Worm (Caenorhabditis elegans) whole organism, late embryonic: Measurements from ENCODE around the gene nhr-134.

Experiments used
- F13H6.1 ChIP-seq: sonication (generic microtip); optimal IDR thresholded peaks from 2 replicates; lab custom pipeline; 2016; ENCODE audit warnings: missing genetic modification characterization, missing compliant biosample characterization
- K02D7.2 ChIP-seq: sonication (generic microtip); optimal IDR thresholded peaks from 2 replicates; lab custom pipeline; 2017; ENCODE audit warnings: mild to moderate bottlenecking, missing genetic modification characterization, missing compliant biosample characterization
- Y22D7AL.16 ChIP-seq: sonication (generic microtip); optimal IDR thresholded peaks from 2 replicates; lab custom pipeline; 2016; ENCODE audit warnings: missing genetic modification characterization, missing compliant biosample characterization
- ahr-1 ChIP-seq: sonication (generic microtip); optimal IDR thresholded peaks from 2 replicates; lab custom pipeline; 2016; ENCODE audit warnings: missing genetic modification characterization, missing compliant biosample characterization
- ceh-18 ChIP-seq: sonication (generic microtip); optimal IDR thresholded peaks from 2 replicates; lab custom pipeline; 2016; ENCODE audit warnings: missing genetic modification characterization, missing compliant biosample characterization
- ceh-19 ChIP-seq: fragments of 200-800 bp; sonication (Bioruptor generic); optimal IDR thresholded peaks from 2 replicates; lab custom pipeline; 2018; ENCODE audit warnings: mild to moderate bottlenecking, missing genetic modification characterization, missing compliant biosample characterization
- ceh-22 ChIP-seq: sonication (generic microtip); optimal IDR thresholded peaks from 2 replicates; lab custom pipeline; 2017; ENCODE audit warnings: missing biosample characterization, missing genetic modification characterization
- ceh-24 ChIP-seq: sonication (generic microtip); optimal IDR thresholded peaks from 2 replicates; lab custom pipeline; 2016; ENCODE audit warnings: mild to moderate bottlenecking, missing genetic modification characterization, missing compliant biosample characterization
- ceh-30 ChIP-seq: fragments of 150-350 bp; optimal IDR thresholded peaks from 2 replicates; lab custom pipeline; 2014; ENCODE audit warnings: missing biosample characterization, missing genetic modification characterization
- ceh-34 ChIP-seq: sonication (generic microtip); optimal IDR thresholded peaks from 2 replicates; lab custom pipeline; 2016; ENCODE audit warnings: mild to moderate bottlenecking, missing genetic modification characterization, missing compliant biosample characterization
- ceh-48 ChIP-seq: sonication (generic microtip); optimal IDR thresholded peaks from 2 replicates; lab custom pipeline; 2016; ENCODE audit warnings: missing genetic modification characterization, inconsistent platforms, missing compliant biosample characterization
- dmd-4 ChIP-seq: sonication (generic microtip); optimal IDR thresholded peaks from 2 replicates; lab custom pipeline; 2016; ENCODE audit warnings: borderline replicate concordance, missing genetic modification characterization, missing compliant biosample characterization
- dve-1 ChIP-seq: sonication (generic microtip); optimal IDR thresholded peaks from 2 replicates; lab custom pipeline; 2017; ENCODE audit warnings: antibody characterized with exemption, mild to moderate bottlenecking, missing genetic modification characterization, missing compliant biosample characterization
- elt-4 ChIP-seq: sonication (generic microtip); optimal IDR thresholded peaks from 2 replicates; lab custom pipeline; 2016; ENCODE audit warnings: missing genetic modification characterization, missing compliant biosample characterization
- eyg-1 ChIP-seq: sonication (generic microtip); optimal IDR thresholded peaks from 2 replicates; lab custom pipeline; 2016; ENCODE audit warnings: missing genotype, missing genetic modification characterization, missing compliant biosample characterization
- fkh-10 ChIP-seq: fragments of 150-350 bp; optimal IDR thresholded peaks from 2 replicates; lab custom pipeline; 2014; ENCODE audit warnings: missing biosample characterization, missing genetic modification reagents, missing genetic modification characterization
- hlh-15 ChIP-seq: sonication (generic microtip); optimal IDR thresholded peaks from 2 replicates; lab custom pipeline; 2016; ENCODE audit warnings: missing genetic modification characterization, missing compliant biosample characterization
- hlh-30 ChIP-seq: sonication (generic microtip); optimal IDR thresholded peaks from 2 replicates; lab custom pipeline; 2017; ENCODE audit warnings: antibody characterized with exemption, missing genetic modification characterization, missing compliant biosample characterization; ENCODE audit not compliant: insufficient read depth
- lim-6 ChIP-seq: sonication (generic microtip); optimal IDR thresholded peaks from 2 replicates; lab custom pipeline; 2016; ENCODE audit warnings: missing genetic modification characterization, missing compliant biosample characterization
- lin-11 ChIP-seq: fragments of 200-800 bp; sonication (Bioruptor generic); optimal IDR thresholded peaks from 2 replicates; lab custom pipeline; 2018; ENCODE audit warnings: mild to moderate bottlenecking, missing genetic modification characterization, missing compliant biosample characterization
- madf-2 ChIP-seq: sonication (generic microtip); optimal IDR thresholded peaks from 2 replicates; lab custom pipeline; 2017; ENCODE audit warnings: missing genetic modification characterization, missing compliant biosample characterization
- nfya-1 ChIP-seq: sonication (generic microtip); optimal IDR thresholded peaks from 2 replicates; lab custom pipeline; 2017; ENCODE audit warnings: missing genetic modification characterization, mild to moderate bottlenecking, missing compliant biosample characterization, antibody characterized with exemption, moderate library complexity
- nhr-232 ChIP-seq: sonication (generic microtip); optimal IDR thresholded peaks from 2 replicates; lab custom pipeline; 2016; ENCODE audit warnings: missing genetic modification characterization, missing compliant biosample characterization
- odd-2 ChIP-seq: sonication (generic microtip); optimal IDR thresholded peaks from 2 replicates; lab custom pipeline; 2017; ENCODE audit warnings: antibody characterized with exemption, mild to moderate bottlenecking, missing genetic modification characterization, missing compliant biosample characterization
- pax-1 ChIP-seq: fragments of 150-350 bp; optimal IDR thresholded peaks from 2 replicates; lab custom pipeline; 2014; ENCODE audit warnings: missing biosample characterization, missing genetic modification characterization
- pha-2 ChIP-seq: sonication (generic microtip); optimal IDR thresholded peaks from 2 replicates; lab custom pipeline; 2017; ENCODE audit warnings: mild to moderate bottlenecking, missing genetic modification characterization, missing compliant biosample characterization
- pha-4 ChIP-seq: fragments of 150-350 bp; optimal IDR thresholded peaks from 2 replicates; lab custom pipeline; 2018; ENCODE audit warnings: missing biosample characterization, missing genetic modification reagents, missing genetic modification characterization
- pqm-1 ChIP-seq: sonication (generic microtip); optimal IDR thresholded peaks from 2 replicates; lab custom pipeline; 2016; ENCODE audit warnings: missing genetic modification characterization, missing compliant biosample characterization
- ref-2 ChIP-seq: sonication (generic microtip); optimal IDR thresholded peaks from 2 replicates; lab custom pipeline; 2016; ENCODE audit warnings: missing genetic modification characterization, missing compliant biosample characterization
- syd-9 ChIP-seq: sonication (generic microtip); optimal IDR thresholded peaks from 2 replicates; lab custom pipeline; 2016; ENCODE audit warnings: mild to moderate bottlenecking, missing genetic modification characterization, moderate library complexity, missing compliant biosample characterization
- tbx-2 ChIP-seq: sonication (generic microtip); optimal IDR thresholded peaks from 2 replicates; lab custom pipeline; 2016; ENCODE audit warnings: missing genetic modification characterization, missing compliant biosample characterization
- tbx-7 ChIP-seq: sonication (generic microtip); optimal IDR thresholded peaks from 2 replicates; lab custom pipeline; 2016; ENCODE audit warnings: missing genotype, missing genetic modification characterization, missing compliant biosample characterization
- unc-55 ChIP-seq: sonication (generic microtip); optimal IDR thresholded peaks from 2 replicates; lab custom pipeline; 2017; ENCODE audit warnings: missing biosample characterization, missing genetic modification reagents, missing genetic modification characterization
- unc-86 ChIP-seq: sonication (generic microtip); optimal IDR thresholded peaks from 2 replicates; lab custom pipeline; 2016; ENCODE audit warnings: missing genetic modification characterization, missing compliant biosample characterization
- zip-5 ChIP-seq: sonication (generic microtip); optimal IDR thresholded peaks from 2 replicates; lab custom pipeline; 2016; ENCODE audit warnings: missing genetic modification characterization, missing compliant biosample characterization

nhr-134 gene

ce11 chrV:2206801-2207200, 24.2 kb upstream of the nhr-134 start, which contains the start of gene svh-11:
Gene svh-11, plus strand, starts transcription at chrV:2207101.
- TF ChIP-seq nfya-1 (tag; lab: Kevin White, UChicago) (no peak), ceh-19 (GFP tag; lab: Kevin White, UChicago) (no peak), pha-4 (tag; lab: Kevin White, UChicago) (no peak), dve-1 (tag; lab: Kevin White, UChicago) (no peak), K02D7.2 (tag; lab: Kevin White, UChicago) (no peak), Y22D7AL.16 (tag; lab: Kevin White, UChicago) (no peak), ceh-24 (tag; lab: Kevin White, UChicago) (no peak)

DNA sequence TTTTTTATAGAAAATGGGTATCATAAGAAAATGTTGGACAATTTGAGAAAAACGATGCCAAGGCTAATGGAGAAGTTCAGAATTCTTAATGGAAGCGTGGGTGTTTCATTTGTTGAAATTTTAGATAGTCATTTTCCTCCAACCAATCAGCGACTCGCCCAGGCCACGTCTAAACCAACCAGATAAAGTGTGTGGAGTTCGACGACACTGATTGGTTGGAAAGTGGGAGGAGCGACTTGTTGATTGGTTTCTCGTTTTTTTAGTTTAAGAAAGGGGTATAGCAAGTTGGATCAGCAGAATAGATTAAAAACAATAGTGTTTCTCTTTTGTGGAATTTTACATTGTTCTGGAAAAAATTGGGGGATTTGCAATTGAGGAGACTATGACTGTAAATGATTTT, 23.5 kb upstream of the nhr-134 start:
- TF ChIP-seq nfya-1 (tag; lab: Kevin White, UChicago) (peak; percentile 92), fkh-10 (GFP tag; lab: Kevin White, UChicago) (no peak)
- TF ChIP-seq, all 69 proteins: peak for 1

DNA sequence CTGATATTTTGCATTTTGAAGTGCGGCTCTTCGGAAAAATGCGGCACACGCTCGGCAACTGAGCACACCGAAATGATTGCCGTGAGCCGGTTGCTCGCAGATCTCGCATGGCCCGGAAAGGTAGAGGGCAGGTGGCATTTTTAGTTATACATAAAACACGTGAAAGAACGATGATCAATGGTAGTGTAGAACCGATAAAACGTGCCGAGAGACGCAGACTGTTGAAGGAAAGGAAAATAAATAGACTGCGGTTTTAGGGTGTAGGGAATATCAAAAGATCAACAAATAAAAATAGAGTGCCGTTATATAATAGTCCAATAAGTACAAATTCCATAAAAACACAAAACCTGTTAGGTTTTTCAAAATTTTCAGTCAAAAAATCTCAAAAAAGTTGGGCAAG, 19.1 kb upstream of the nhr-134 start, which contains the start of gene nhr-133:
Gene nhr-133 (minus strand): TSS at position 183 of the 400 bp plus-strand sequence.
- TF ChIP-seq F13H6.1 (tag; lab: Kevin White, UChicago), result no peak
- TF ChIP-seq dve-1 (tag; lab: Kevin White, UChicago), result no peak
- no peak for TF ChIP-seq nhr-232 (tag; lab: Kevin White, UChicago)
- no peak for TF ChIP-seq ahr-1 (tag; lab: Kevin White, UChicago)
- peak; percentile 37 for TF ChIP-seq hlh-30
- no peak for TF ChIP-seq hlh-15 (tag; lab: Kevin White, UChicago)
- TF ChIP-seq zip-5 (tag; lab: Kevin White, UChicago), result no peak
- no peak for TF ChIP-seq madf-2 (tag; lab: Kevin White, UChicago)
- no peak for TF ChIP-seq unc-86 (tag; lab: Kevin White, UChicago)

DNA sequence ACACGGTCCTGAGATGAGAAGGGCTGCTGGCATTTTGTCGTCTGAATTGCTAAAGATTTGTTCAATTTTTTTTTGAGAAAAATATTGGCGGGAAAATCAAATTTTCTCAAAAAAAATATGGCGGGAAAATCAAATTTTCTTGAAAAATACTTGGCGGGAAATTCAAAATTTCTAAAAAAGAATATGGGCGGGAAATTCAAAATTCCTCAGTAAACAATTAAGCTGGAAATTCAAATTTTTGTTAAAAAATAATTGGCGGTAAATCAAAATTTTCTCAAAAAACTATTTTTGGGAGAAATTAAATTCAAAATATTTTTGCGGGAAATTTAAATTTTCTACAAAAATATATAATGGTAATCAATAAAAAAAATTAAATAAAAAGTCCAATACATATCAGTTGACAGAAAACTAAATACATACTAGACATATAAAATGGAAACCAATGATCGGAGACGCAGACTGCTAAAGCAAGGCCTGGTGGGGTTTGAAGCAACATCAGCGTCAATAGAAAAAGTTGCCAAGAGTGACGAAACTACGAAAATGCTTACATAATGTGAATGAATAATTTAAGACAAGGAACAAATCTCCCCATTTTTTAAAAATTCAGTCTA, 16.5 kb upstream of the nhr-134 start, which contains the start of gene nhr-184:
Gene nhr-184 (minus strand): TSS at position 51 of the 611 bp plus-strand sequence.
- TF ChIP-seq pha-2, result no peak
- no peak for TF ChIP-seq Y22D7AL.16 (tag; lab: Kevin White, UChicago)
- TF ChIP-seq, all 69 proteins: peak for 0

ce11 chrV:2215352-2215751, 15.7 kb upstream of the nhr-134 start, which contains the start of gene nstp-8:
Gene nstp-8, plus strand, starts transcription at chrV:2215652.
- TF ChIP-seq K02D7.2 (tag; lab: Kevin White, UChicago) (no peak), ceh-48 (tag; lab: Kevin White, UChicago) (no peak), pax-1 (tag; lab: Kevin White, UChicago) (no peak), ceh-18 (tag; lab: Kevin White, UChicago) (no peak), elt-4 (tag; lab: Kevin White, UChicago) (no peak), hlh-30 (no peak), ceh-30 (tag; lab: Kevin White, UChicago) (no peak)

- no peak for TF ChIP-seq tbx-7
- TF ChIP-seq Y22D7AL.16 (tag; lab: Kevin White, UChicago), result no peak
- TF ChIP-seq K02D7.2 (tag; lab: Kevin White, UChicago), result no peak
- no peak for TF ChIP-seq syd-9 (tag; lab: Kevin White, UChicago)
- TF ChIP-seq odd-2 (tag; lab: Kevin White, UChicago), result no peak
- no peak for TF ChIP-seq unc-55 (GFP tag; lab: Kevin White, UChicago)
- no peak for TF ChIP-seq ahr-1 (tag; lab: Kevin White, UChicago)
- TF ChIP-seq ceh-34 (tag; lab: Kevin White, UChicago), result no peak
- no peak for TF ChIP-seq pqm-1 (tag; lab: Kevin White, UChicago)
- no peak for TF ChIP-seq pax-1 (tag; lab: Kevin White, UChicago)
- no peak for TF ChIP-seq ceh-48 (tag; lab: Kevin White, UChicago)
- no peak for TF ChIP-seq eyg-1 (tag; lab: Kevin White, UChicago)
- no peak for TF ChIP-seq lin-11 (tag; lab: Kevin White, UChicago)
- no peak for TF ChIP-seq madf-2 (tag; lab: Kevin White, UChicago)
- TF ChIP-seq ceh-22, result no peak
- TF ChIP-seq dve-1 (tag; lab: Kevin White, UChicago), result no peak
- TF ChIP-seq tbx-2 (tag; lab: Kevin White, UChicago), result no peak
- TF ChIP-seq lim-6 (tag; lab: Kevin White, UChicago), result no peak
- no peak for TF ChIP-seq dmd-4 (tag; lab: Kevin White, UChicago)
- TF ChIP-seq ref-2 (tag; lab: Kevin White, UChicago), result no peak
- TF ChIP-seq, all 69 proteins: peak for 0
Observed at ce11 chrV:2216927-2217326, 14.1 kb upstream of the nhr-134 start.
